Worm (Caenorhabditis elegans) whole organism, midembryonic: ENCODE measurements around the gene srd-69.

Source experiments
- T22C8.4 ChIP-seq: fragments of 200-800 bp; sonication (Bioruptor generic); IDR thresholded peaks from 2 replicates; pipeline ENCODE4 v1.3.6; 2022; ENCODE audit warnings: missing genetic modification characterization, missing compliant biosample characterization
- cog-1 ChIP-seq: sonication (generic microtip); optimal IDR thresholded peaks from 2 replicates; lab custom pipeline; 2016; ENCODE audit warnings: missing genetic modification characterization, missing compliant biosample characterization
- ref-1 ChIP-seq: fragments of 200-800 bp; sonication (Bioruptor generic); conservative IDR thresholded peaks from 2 replicates; pipeline ENCODE4 v1.3.6; 2022; ENCODE audit warnings: missing genetic modification reagents, missing genetic modification characterization, missing compliant biosample characterization
- tab-1 ChIP-seq: fragments of 200-800 bp; sonication (Bioruptor generic); IDR thresholded peaks from 2 replicates; pipeline ENCODE4 v1.3.6; 2022; ENCODE audit warnings: missing genetic modification characterization, missing compliant biosample characterization

DNA sequence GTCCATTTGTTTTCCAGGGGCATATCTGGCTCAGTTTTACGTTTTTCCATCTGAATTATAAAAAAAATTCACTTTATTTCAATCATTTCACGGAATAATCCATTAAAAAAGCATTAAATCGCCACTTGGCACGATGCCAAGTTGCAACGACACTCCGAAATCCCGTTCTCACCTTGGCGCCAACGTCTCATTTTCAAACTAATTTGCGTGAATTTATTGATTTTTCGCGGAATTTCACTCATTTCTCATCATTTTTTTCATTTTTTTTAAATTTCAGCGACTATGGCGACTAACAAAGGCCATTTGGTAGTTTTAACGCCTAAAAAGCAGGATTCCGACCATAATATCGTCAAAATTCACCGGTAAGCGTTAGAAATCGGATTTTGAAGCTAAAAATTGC, 13.2 kb downstream of the srd-69 start, which contains the start of gene H14E04.2:
- TF ChIP-seq ref-1 (GFP tag; lab: Robert Waterston, UW) (no peak), T22C8.4 (peak; percentile 59; the same call in 1 of the 2 replicates), tab-1 (GFP tag; lab: Robert Waterston, UW) (no peak), cog-1 (no peak)
